Worm (Caenorhabditis elegans): ENCODE results near the gene ppm-2.
A peak's percentile ranks its signal among the peaks of the same experiment; 100 is the strongest.

Gene ppm-2

ce11 chrIII:4601286-4601685 is 49.0 kb upstream of the ppm-2 start:
- peak; percentile 43 for TF ChIP-seq nhr-85 (tag)
- no peak for TF ChIP-seq ceh-8 (GFP tag; optimal IDR thresholded peaks at IDR 0.05)

- TF ChIP-seq ceh-88 (GFP tag; IDR thresholded peaks at IDR 0.05), result no peak
- peak; percentile 21 for TF ChIP-seq rnt-1 (tag; optimal IDR thresholded peaks at IDR 0.05)
Observed at ce11 chrIII:4603837-4604236, 46.5 kb upstream of the ppm-2 start.

- TF ChIP-seq unc-62 (GFP tag; optimal IDR thresholded peaks at IDR 0.05) (no peak), snu-23 (GFP tag; optimal IDR thresholded peaks at IDR 0.05) (peak; percentile 40), mef-2 (tag; optimal IDR thresholded peaks at IDR 0.05) (no peak), isw-1 (GFP tag; IDR thresholded peaks at IDR 0.05) (no peak), efl-3 (GFP tag; optimal IDR thresholded peaks at IDR 0.05) (no peak), hpl-2 (GFP tag; optimal IDR thresholded peaks at IDR 0.05) (no peak), lsy-2 (tag; optimal IDR thresholded peaks at IDR 0.05) (peak in 1 of 2 experiments; percentile 25), fkh-8 (tag; optimal IDR thresholded peaks at IDR 0.05) (peak; percentile 5), mdl-1 (tag; optimal IDR thresholded peaks at IDR 0.05) (no peak), aly-2 (tag; optimal IDR thresholded peaks at IDR 0.05) (no peak), swsn-7 (tag; optimal IDR thresholded peaks at IDR 0.05) (peak; percentile 15), sox-4 (tag; optimal IDR thresholded peaks at IDR 0.05) (no peak), nhr-11 (tag; optimal IDR thresholded peaks at IDR 0.05) (no peak), ceh-88 (GFP tag; IDR thresholded peaks at IDR 0.05) (no peak), ztf-11 (tag; optimal IDR thresholded peaks at IDR 0.05) (no peak), blmp-1 (tag; optimal IDR thresholded peaks at IDR 0.05) (peak; percentile 37), elt-2 (tag; optimal IDR thresholded peaks at IDR 0.05) (no peak), ces-1 (GFP tag; optimal IDR thresholded peaks at IDR 0.05) (no peak), dpl-1 (GFP tag; optimal IDR thresholded peaks at IDR 0.05) (no peak), dsc-1 (tag; optimal IDR thresholded peaks at IDR 0.05) (no peak), lir-3 (tag; optimal IDR thresholded peaks at IDR 0.05; ENCODE audit: poor library complexity) (no peak), fkh-10 (GFP tag; optimal IDR thresholded peaks at IDR 0.05) (no peak), irx-1 (tag; optimal IDR thresholded peaks at IDR 0.05) (no peak), nhr-47 (tag; optimal IDR thresholded peaks at IDR 0.05) (no peak), nhr-12 (tag; optimal IDR thresholded peaks at IDR 0.05) (no peak), nhr-71 (tag; optimal IDR thresholded peaks at IDR 0.05) (peak; percentile 4), fos-1 (tag; optimal IDR thresholded peaks at IDR 0.05) (no peak), elt-3 (tag; optimal IDR thresholded peaks at IDR 0.05) (peak in 1 of 6 experiments; percentile 20), tbx-2 (tag; optimal IDR thresholded peaks at IDR 0.05) (no peak), aha-1 (tag; optimal IDR thresholded peaks at IDR 0.05) (no peak), lin-14 (GFP tag; optimal IDR thresholded peaks at IDR 0.05) (peak; percentile 87), efl-1 (optimal IDR thresholded peaks at IDR 0.05) (peak in 1 of 2 experiments; percentile 39), efl-1 (GFP tag; optimal IDR thresholded peaks at IDR 0.05 in 1 of 2) (peak; percentile 2 to 72), egl-13 (tag; optimal IDR thresholded peaks at IDR 0.05) (no peak), sup-37 (GFP tag; optimal IDR thresholded peaks at IDR 0.05) (no peak), ets-5 (GFP tag; IDR thresholded peaks at IDR 0.05) (no peak), C34B4.2 (tag; optimal IDR thresholded peaks at IDR 0.05) (no peak), zip-4 (GFP tag; optimal IDR thresholded peaks at IDR 0.05) (no peak), pax-3 (tag; optimal IDR thresholded peaks at IDR 0.05) (no peak), unc-30 (tag; optimal IDR thresholded peaks at IDR 0.05) (no peak), egl-27 (tag; optimal IDR thresholded peaks at IDR 0.05) (no peak), nhr-237 (tag; optimal IDR thresholded peaks at IDR 0.05) (no peak), lin-15B (tag; optimal IDR thresholded peaks at IDR 0.05) (no peak), nhr-85 (tag) (peak; percentile 58), nhr-77 (tag; optimal IDR thresholded peaks at IDR 0.05) (no peak), mab-9 (GFP tag; IDR thresholded peaks at IDR 0.05) (no peak), ceh-82 (tag; optimal IDR thresholded peaks at IDR 0.05) (no peak)
Observed at ce11 chrIII:4612334-4612953, 37.9 kb upstream of the ppm-2 start, which contains the start of gene sel-2. sel-2 (minus strand) TSS chrIII:4612384.
